Fruit fly (Drosophila melanogaster): ENCODE results near the gene CG18787.

Gene CG18787

DNA sequence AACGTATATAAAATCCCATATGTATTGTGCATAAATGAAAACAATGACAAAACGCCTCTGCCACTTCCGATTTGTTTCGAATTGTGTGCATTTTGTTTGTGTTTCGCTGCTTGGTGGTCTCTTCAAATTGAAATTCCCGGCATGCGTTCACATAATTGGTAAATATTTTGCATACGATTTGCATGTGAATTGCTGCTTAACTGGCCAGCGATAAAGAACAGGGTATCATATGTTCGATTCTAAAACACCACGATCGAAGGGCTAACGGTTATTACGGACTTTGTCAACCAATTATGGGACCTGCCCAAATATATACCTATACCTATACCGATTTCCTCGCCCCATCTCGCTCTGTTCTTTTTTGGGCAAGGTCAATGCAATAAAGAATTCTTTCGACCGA, 29.0 kb upstream of the CG18787 start:
- TF ChIP-seq psq (optimal IDR thresholded peaks at IDR 0.05) = no peak
- no peak for TF ChIP-seq h (optimal IDR thresholded peaks at IDR 0.05)
- TF ChIP-seq Myc (optimal IDR thresholded peaks at IDR 0.05) = no peak
- TF ChIP-seq Sin3A (optimal IDR thresholded peaks at IDR 0.05) = no peak
- TF ChIP-seq insv (optimal IDR thresholded peaks at IDR 0.05) = no peak
- no peak for TF ChIP-seq ttk (optimal IDR thresholded peaks at IDR 0.05)

dm6 chr2L:12027435-12027834, 28.3 kb upstream of the CG18787 start, which contains the start of gene dmGlut:
TSS of gene dmGlut (plus strand) at chr2L:12027438.
- TF ChIP-seq Myc (optimal IDR thresholded peaks at IDR 0.05) (no peak), insv (optimal IDR thresholded peaks at IDR 0.05) (no peak), h (optimal IDR thresholded peaks at IDR 0.05) (no peak), ttk (optimal IDR thresholded peaks at IDR 0.05) (no peak), psq (optimal IDR thresholded peaks at IDR 0.05) (no peak), Sin3A (optimal IDR thresholded peaks at IDR 0.05) (no peak)

- TF ChIP-seq h (optimal IDR thresholded peaks at IDR 0.05) (no peak), Sin3A (optimal IDR thresholded peaks at IDR 0.05) (no peak), Myc (optimal IDR thresholded peaks at IDR 0.05) (no peak), psq (optimal IDR thresholded peaks at IDR 0.05) (no peak), insv (optimal IDR thresholded peaks at IDR 0.05) (no peak), ttk (optimal IDR thresholded peaks at IDR 0.05) (no peak)
Observed at dm6 chr2L:12026458-12027431, 27.6 kb upstream of the CG18787 start.

dm6 chr2L:12025505-12025904, 26.4 kb upstream of the CG18787 start:
- no peak for TF ChIP-seq Myc (optimal IDR thresholded peaks at IDR 0.05)
- TF ChIP-seq ttk (optimal IDR thresholded peaks at IDR 0.05) = no peak
- no peak for TF ChIP-seq psq (optimal IDR thresholded peaks at IDR 0.05)
- TF ChIP-seq insv (optimal IDR thresholded peaks at IDR 0.05) = no peak
- no peak for TF ChIP-seq Sin3A (optimal IDR thresholded peaks at IDR 0.05)
- no peak for TF ChIP-seq h (optimal IDR thresholded peaks at IDR 0.05)

dm6 chr2L:12024104-12024503, 25.0 kb upstream of the CG18787 start:
- no peak for TF ChIP-seq psq (optimal IDR thresholded peaks at IDR 0.05)

dm6 chr2L:12021193-12021592, 22.1 kb upstream of the CG18787 start:
- TF ChIP-seq insv (optimal IDR thresholded peaks at IDR 0.05) = no peak
- TF ChIP-seq Sin3A (optimal IDR thresholded peaks at IDR 0.05) = no peak
- no peak for TF ChIP-seq psq (optimal IDR thresholded peaks at IDR 0.05)
- no peak for TF ChIP-seq h (optimal IDR thresholded peaks at IDR 0.05)
- no peak for TF ChIP-seq Myc (optimal IDR thresholded peaks at IDR 0.05)
- no peak for TF ChIP-seq ttk (optimal IDR thresholded peaks at IDR 0.05)

DNA sequence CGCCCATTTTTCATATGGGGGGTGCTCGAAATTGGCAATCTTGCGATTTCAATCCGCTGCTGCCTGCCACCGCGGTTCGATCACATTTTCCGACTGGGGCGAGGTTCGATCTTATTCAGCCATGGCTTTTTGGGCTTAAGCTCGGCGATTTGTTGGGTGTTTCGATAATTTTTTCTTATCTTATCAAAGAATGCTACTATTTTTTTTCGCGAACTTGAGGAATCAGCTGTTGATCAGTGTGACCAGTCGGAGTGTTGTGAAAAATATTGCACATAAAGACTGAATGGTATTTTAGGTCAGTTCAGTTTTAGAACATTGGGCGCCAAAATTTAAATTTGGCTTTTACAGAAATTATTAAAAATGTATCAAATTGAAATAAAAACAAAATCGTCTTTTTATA, 21.6 kb upstream of the CG18787 start, which contains the start of gene Wdr81:
Gene Wdr81, minus strand, starts transcription at position 226 of the 400 bp plus-strand sequence.
- TF ChIP-seq insv (optimal IDR thresholded peaks at IDR 0.05) = no peak
- no peak for TF ChIP-seq h (optimal IDR thresholded peaks at IDR 0.05)
- no peak for TF ChIP-seq ttk (optimal IDR thresholded peaks at IDR 0.05)
- TF ChIP-seq psq (optimal IDR thresholded peaks at IDR 0.05) = no peak
- TF ChIP-seq Myc (optimal IDR thresholded peaks at IDR 0.05) = no peak
- TF ChIP-seq Sin3A (optimal IDR thresholded peaks at IDR 0.05) = no peak

DNA sequence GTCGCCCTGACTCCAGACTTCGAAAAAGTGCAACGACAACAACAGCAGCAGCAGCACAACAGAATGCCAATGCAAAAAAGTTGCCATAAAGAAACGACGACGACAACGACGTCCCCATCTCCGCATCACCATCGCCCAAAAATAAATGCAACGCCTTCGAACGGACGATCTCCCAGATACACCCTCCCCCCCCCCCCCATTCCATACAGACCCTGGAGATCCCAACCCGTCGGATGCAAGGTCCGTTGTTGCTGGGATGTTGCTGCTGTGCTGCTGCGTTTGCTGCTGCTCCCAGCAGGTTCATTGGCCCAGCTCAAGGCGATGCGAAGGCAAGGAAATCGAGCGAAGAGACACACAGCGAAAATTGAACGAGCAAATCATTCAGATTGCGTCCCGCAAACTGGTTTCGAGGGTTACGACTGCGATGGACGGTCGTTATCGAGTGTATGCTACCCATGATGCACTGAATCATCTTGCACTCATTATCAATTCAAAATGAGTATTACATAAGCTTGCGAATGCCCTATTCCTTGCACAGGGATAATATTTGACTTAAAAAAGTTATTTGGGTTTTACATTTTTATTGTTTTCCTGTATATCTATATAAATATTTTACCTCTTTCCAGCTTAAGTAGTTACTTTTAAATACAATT, 14.7 kb upstream of the CG18787 start:
- TF ChIP-seq ttk (optimal IDR thresholded peaks at IDR 0.05) (no peak), h (optimal IDR thresholded peaks at IDR 0.05) (no peak), psq (optimal IDR thresholded peaks at IDR 0.05) (no peak), Sin3A (optimal IDR thresholded peaks at IDR 0.05) (no peak), Myc (optimal IDR thresholded peaks at IDR 0.05) (no peak), insv (optimal IDR thresholded peaks at IDR 0.05) (no peak)

DNA sequence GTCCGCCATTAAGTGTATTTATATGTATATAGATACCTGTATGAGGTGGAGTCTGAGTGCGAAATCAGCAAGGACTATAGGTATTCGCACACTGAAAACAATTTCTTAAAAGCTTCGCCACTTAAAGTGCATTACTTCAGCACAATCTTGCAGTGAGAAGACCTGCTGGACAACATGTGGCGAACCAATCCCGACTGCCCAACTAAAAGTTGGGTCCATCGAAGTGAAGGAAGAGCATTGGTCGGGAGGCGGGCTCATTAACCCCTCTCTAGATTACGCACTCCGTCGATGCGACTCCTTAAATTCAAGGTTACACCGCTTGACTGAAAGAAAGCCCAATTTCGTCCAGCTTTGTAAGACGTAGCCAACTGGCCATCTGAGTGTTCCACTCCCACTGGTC, 14.1 kb upstream of the CG18787 start:
- TF ChIP-seq ttk (optimal IDR thresholded peaks at IDR 0.05) = no peak
- TF ChIP-seq psq (optimal IDR thresholded peaks at IDR 0.05) = no peak
- TF ChIP-seq h (optimal IDR thresholded peaks at IDR 0.05) = no peak
- TF ChIP-seq Sin3A (optimal IDR thresholded peaks at IDR 0.05) = no peak
- no peak for TF ChIP-seq Myc (optimal IDR thresholded peaks at IDR 0.05)
- TF ChIP-seq insv (optimal IDR thresholded peaks at IDR 0.05) = no peak

DNA sequence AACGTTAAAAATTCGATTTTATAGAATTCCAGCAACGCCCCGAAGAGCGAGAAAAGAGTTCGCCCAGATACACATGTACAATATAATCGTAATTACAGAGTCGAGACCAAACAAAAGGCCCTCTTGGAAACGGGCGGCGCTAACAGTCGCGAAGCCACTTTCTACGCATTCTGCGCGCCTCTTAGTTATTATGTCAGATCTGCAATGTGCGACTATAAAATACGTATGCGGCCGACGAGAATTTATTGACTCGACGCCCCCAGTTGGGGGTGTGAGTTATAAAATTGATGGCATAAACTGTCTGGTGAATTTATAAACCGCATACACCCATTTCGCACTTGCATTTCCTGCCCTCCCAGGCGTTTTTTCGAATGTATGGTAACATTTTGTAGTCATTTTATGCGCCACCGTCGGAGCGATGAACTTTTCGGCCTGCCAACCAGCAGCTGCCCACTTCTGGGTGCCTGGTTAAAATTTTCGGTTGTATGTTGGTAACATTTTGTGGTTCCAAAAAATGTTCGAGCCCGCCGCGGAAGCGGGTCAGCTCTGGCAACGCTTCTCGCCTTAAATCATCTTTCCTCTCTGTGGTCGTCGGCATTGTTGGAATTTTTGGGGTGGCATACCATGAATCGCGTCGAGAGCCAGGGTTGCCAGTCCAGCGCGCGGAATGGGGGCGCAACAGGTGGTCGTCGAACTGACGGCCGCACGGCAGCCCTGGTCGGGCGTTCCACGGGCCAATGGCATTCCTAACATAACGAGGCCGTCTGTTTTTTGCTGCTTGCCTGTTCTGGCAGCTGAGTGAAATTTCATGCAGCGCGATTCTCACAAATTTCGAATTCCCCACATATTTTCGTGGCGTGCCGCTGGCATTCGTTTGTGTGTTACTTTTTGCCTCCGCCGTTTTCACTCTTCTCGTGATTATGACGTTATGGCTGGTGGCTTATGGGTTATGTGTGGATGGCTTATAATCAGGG, 12.8 kb upstream of the CG18787 start:
- TF ChIP-seq h (optimal IDR thresholded peaks at IDR 0.05) (no peak), insv (optimal IDR thresholded peaks at IDR 0.05) (no peak), psq (optimal IDR thresholded peaks at IDR 0.05) (no peak), ttk (optimal IDR thresholded peaks at IDR 0.05) (no peak), Myc (optimal IDR thresholded peaks at IDR 0.05) (no peak), Sin3A (optimal IDR thresholded peaks at IDR 0.05) (no peak)

dm6 chr2L:12010877-12011666, 11.9 kb upstream of the CG18787 start:
- no peak for TF ChIP-seq psq (optimal IDR thresholded peaks at IDR 0.05)
- TF ChIP-seq h (optimal IDR thresholded peaks at IDR 0.05) = no peak
- no peak for TF ChIP-seq Sin3A (optimal IDR thresholded peaks at IDR 0.05)
- TF ChIP-seq insv (optimal IDR thresholded peaks at IDR 0.05) = no peak
- no peak for TF ChIP-seq Myc (optimal IDR thresholded peaks at IDR 0.05)
- no peak for TF ChIP-seq ttk (optimal IDR thresholded peaks at IDR 0.05)

All from Kc167 (cell line).